Worm (Caenorhabditis elegans): ENCODE measurements around the gene mesp-1.

Gene mesp-1

ce11 chrIV:8492242-8492641, 6.9 kb upstream of the mesp-1 start, which contains the start of gene sru-7:
TSS of gene sru-7 (plus strand) at chrIV:8492542.
- no peak for TF ChIP-seq zip-8 (tag; optimal IDR thresholded peaks at IDR 0.05)
- TF ChIP-seq ceh-39 (tag; optimal IDR thresholded peaks at IDR 0.05), result no peak
- no peak for TF ChIP-seq elt-1 (tag; optimal IDR thresholded peaks at IDR 0.05; ENCODE audit: borderline replicate concordance, insufficient read depth)
- TF ChIP-seq M03D4.4 (tag; optimal IDR thresholded peaks at IDR 0.05), result no peak
- no peak for TF ChIP-seq unc-62 (GFP tag; optimal IDR thresholded peaks at IDR 0.05)
- no peak for TF ChIP-seq bed-3 (GFP tag; optimal IDR thresholded peaks at IDR 0.05)
- no peak for TF ChIP-seq snpc-4 (tag; optimal IDR thresholded peaks at IDR 0.05)
- TF ChIP-seq lin-32 (GFP tag; optimal IDR thresholded peaks at IDR 0.05), result no peak
- TF ChIP-seq mab-5 (tag; optimal IDR thresholded peaks at IDR 0.05), result no peak
- no peak for TF ChIP-seq ceh-83 (GFP tag; optimal IDR thresholded peaks at IDR 0.05)
- no peak for TF ChIP-seq nhr-12 (tag; optimal IDR thresholded peaks at IDR 0.05)
- TF ChIP-seq nhr-28 (tag; optimal IDR thresholded peaks at IDR 0.05), result no peak
- no peak for TF ChIP-seq pha-4 (tag; optimal IDR thresholded peaks at IDR 0.05)
- TF ChIP-seq tbx-8 (GFP tag; optimal IDR thresholded peaks at IDR 0.05), result no peak
- no peak for TF ChIP-seq ztf-11 (tag; optimal IDR thresholded peaks at IDR 0.05)
- no peak for TF ChIP-seq lin-13 (tag; optimal IDR thresholded peaks at IDR 0.05)
- no peak for TF ChIP-seq sptf-1 (tag; optimal IDR thresholded peaks at IDR 0.05)
- TF ChIP-seq unc-39 (tag; optimal IDR thresholded peaks at IDR 0.05), result no peak

ce11 chrIV:8496263-8496662, 2.8 kb upstream of the mesp-1 start, which contains the start of gene C28C12.12:
TSS of gene C28C12.12 (minus strand) at chrIV:8496363.
- TF ChIP-seq lin-32 (GFP tag; optimal IDR thresholded peaks at IDR 0.05) (no peak), ceh-83 (GFP tag; optimal IDR thresholded peaks at IDR 0.05) (no peak), snpc-4 (tag; optimal IDR thresholded peaks at IDR 0.05) (no peak), lsy-2 (tag; optimal IDR thresholded peaks at IDR 0.05) (no peak), unc-39 (tag; optimal IDR thresholded peaks at IDR 0.05) (no peak), mab-5 (tag; optimal IDR thresholded peaks at IDR 0.05) (no peak), hlh-1 (tag; optimal IDR thresholded peaks at IDR 0.05) (no peak), bed-3 (GFP tag; optimal IDR thresholded peaks at IDR 0.05) (no peak), blmp-1 (tag; optimal IDR thresholded peaks at IDR 0.05) (no peak), cnd-1 (tag; optimal IDR thresholded peaks at IDR 0.05) (no peak)

- TF ChIP-seq ces-1 (GFP tag; optimal IDR thresholded peaks at IDR 0.05) (no peak), ceh-39 (tag; optimal IDR thresholded peaks at IDR 0.05) (no peak), mls-2 (tag; optimal IDR thresholded peaks at IDR 0.05) (no peak), ztf-11 (tag; optimal IDR thresholded peaks at IDR 0.05) (no peak), bed-3 (GFP tag; optimal IDR thresholded peaks at IDR 0.05) (no peak), snpc-4 (tag; optimal IDR thresholded peaks at IDR 0.05) (no peak), nhr-237 (tag; optimal IDR thresholded peaks at IDR 0.05) (no peak), M03D4.4 (tag; optimal IDR thresholded peaks at IDR 0.05) (no peak), elt-3 (tag; optimal IDR thresholded peaks at IDR 0.05) (no peak), nhr-76 (tag; optimal IDR thresholded peaks at IDR 0.05) (no peak)
Measured at ce11 chrIV:8499956-8500355, 846 bp downstream of the mesp-1 start.

ce11 chrIV:8501382-8501781, 2.3 kb downstream of the mesp-1 start, which contains the start of gene C28C12.1:
TSS of gene C28C12.1 (plus strand) at chrIV:8501682.
- TF ChIP-seq bed-3 (GFP tag; optimal IDR thresholded peaks at IDR 0.05) (no peak), pha-4 (tag; optimal IDR thresholded peaks at IDR 0.05) (no peak), snpc-4 (tag; optimal IDR thresholded peaks at IDR 0.05) (no peak), sem-2 (GFP tag; optimal IDR thresholded peaks at IDR 0.05) (no peak), nhr-2 (tag; optimal IDR thresholded peaks at IDR 0.05) (no peak), lin-32 (GFP tag; optimal IDR thresholded peaks at IDR 0.05) (no peak), blmp-1 (tag; optimal IDR thresholded peaks at IDR 0.05) (no peak), lin-13 (tag; optimal IDR thresholded peaks at IDR 0.05) (no peak), M03D4.4 (tag; optimal IDR thresholded peaks at IDR 0.05) (no peak), ceh-43 (GFP tag; optimal IDR thresholded peaks at IDR 0.05) (no peak), unc-39 (tag; optimal IDR thresholded peaks at IDR 0.05) (no peak), nhr-28 (tag; optimal IDR thresholded peaks at IDR 0.05) (no peak), tbx-8 (GFP tag; optimal IDR thresholded peaks at IDR 0.05) (no peak), unc-120 (tag; optimal IDR thresholded peaks at IDR 0.05; ENCODE audit: poor library complexity, severe bottlenecking) (no peak), lsy-2 (tag; optimal IDR thresholded peaks at IDR 0.05) (no peak), mep-1 (tag; optimal IDR thresholded peaks at IDR 0.05) (no peak), elt-1 (tag; optimal IDR thresholded peaks at IDR 0.05; ENCODE audit: borderline replicate concordance, insufficient read depth) (no peak), ztf-11 (tag; optimal IDR thresholded peaks at IDR 0.05) (no peak), ceh-39 (tag; optimal IDR thresholded peaks at IDR 0.05) (no peak), nhr-76 (tag; optimal IDR thresholded peaks at IDR 0.05) (no peak)

- no peak for TF ChIP-seq ceh-39 (tag; optimal IDR thresholded peaks at IDR 0.05)
- no peak for TF ChIP-seq ces-1 (GFP tag; optimal IDR thresholded peaks at IDR 0.05)
- TF ChIP-seq nhr-76 (tag; optimal IDR thresholded peaks at IDR 0.05), result no peak
- TF ChIP-seq snpc-4 (tag; optimal IDR thresholded peaks at IDR 0.05), result no peak
Measured at ce11 chrIV:8506034-8506433, 6.9 kb downstream of the mesp-1 start.
